Worm (Caenorhabditis elegans) whole organism, mixed stage, embryonic: Measurements from ENCODE around the gene gst-36.

Experiments used
- ceh-39 ChIP-seq: fragments of 150-350 bp; optimal IDR thresholded peaks from 2 replicates; lab custom pipeline; 2014; ENCODE audit warnings: missing biosample characterization, missing genetic modification characterization
- elt-3 ChIP-seq: fragments of 150-350 bp; optimal IDR thresholded peaks from 2 replicates; lab custom pipeline; 2014; ENCODE audit warnings: missing biosample characterization, missing genetic modification characterization
- mep-1 ChIP-seq: fragments of 150-350 bp; optimal IDR thresholded peaks from 2 replicates; lab custom pipeline; 2017; ENCODE audit warnings: missing biosample characterization, missing genetic modification reagents, missing genetic modification characterization, inconsistent platforms
- nhr-12 ChIP-seq: fragments of 150-350 bp; optimal IDR thresholded peaks from 2 replicates; lab custom pipeline; 2014; ENCODE audit warnings: missing biosample characterization, missing genetic modification characterization
- snpc-4 ChIP-seq: fragments of 150-350 bp; optimal IDR thresholded peaks from 2 replicates; lab custom pipeline; 2014; ENCODE audit warnings: missing biosample characterization, missing genetic modification characterization
- sptf-1 ChIP-seq: sonication (generic microtip); optimal IDR thresholded peaks from 2 replicates; lab custom pipeline; 2017; ENCODE audit warnings: mild to moderate bottlenecking, missing genetic modification characterization, moderate library complexity, missing compliant biosample characterization
- unc-39 ChIP-seq: fragments of 150-350 bp; optimal IDR thresholded peaks from 2 replicates; lab custom pipeline; 2014; ENCODE audit warnings: missing biosample characterization, missing genetic modification characterization

ce11 chrX:9882112-9882511 is 19.4 kb upstream of the gst-36 start, which contains the start of gene glo-1:
- TF ChIP-seq elt-3 (tag; lab: Kevin White, UChicago) (no peak), sptf-1 (no peak), mep-1 (tag; lab: Kevin White, UChicago) (no peak), snpc-4 (tag; lab: Kevin White, UChicago) (no peak), unc-39 (tag; lab: Kevin White, UChicago) (no peak), nhr-12 (tag; lab: Kevin White, UChicago) (no peak), ceh-39 (no peak)
